Worm (Caenorhabditis elegans) whole organism, early embryonic: ENCODE measurements around the gene C13A2.9.

ENCODE experiments used
- B0310.2 ChIP-seq: sonication (generic microtip); optimal IDR thresholded peaks from 2 replicates; lab custom pipeline; 2016; ENCODE audit warnings: mild to moderate bottlenecking, missing genetic modification characterization, missing compliant biosample characterization
- F13C5.2 ChIP-seq: sonication (generic microtip); optimal IDR thresholded peaks from 2 replicates; lab custom pipeline; 2017; ENCODE audit warnings: mild to moderate bottlenecking, missing genetic modification characterization, inconsistent platforms, missing compliant biosample characterization
- aly-1 ChIP-seq: sonication (generic microtip); optimal IDR thresholded peaks from 2 replicates; lab custom pipeline; 2016; ENCODE audit warnings: missing genetic modification characterization, missing compliant biosample characterization
- ama-1 ChIP-seq: fragments of 150-350 bp; optimal IDR thresholded peaks from 2 replicates; lab custom pipeline; 2014
- ceh-13 ChIP-seq: fragments of 200-800 bp; sonication (Bioruptor generic); optimal IDR thresholded peaks from 2 replicates; lab custom pipeline; 2018; ENCODE audit warnings: mild to moderate bottlenecking, missing genetic modification characterization, missing compliant biosample characterization
- ceh-36 ChIP-seq: sonication (generic microtip); optimal IDR thresholded peaks from 2 replicates; lab custom pipeline; 2016; ENCODE audit warnings: missing genetic modification characterization, inconsistent platforms, missing compliant biosample characterization
- ets-7 ChIP-seq: sonication (generic microtip); optimal IDR thresholded peaks from 2 replicates; lab custom pipeline; 2016; ENCODE audit warnings: missing genotype, missing genetic modification characterization, missing compliant biosample characterization
- flt-1 ChIP-seq: fragments of 200-800 bp; sonication (Bioruptor generic); IDR thresholded peaks from 2 replicates; pipeline ENCODE4 v1.3.6; 2022; ENCODE audit warnings: missing genetic modification characterization, missing compliant biosample characterization
- hmbx-1 ChIP-seq: sonication (generic microtip); optimal IDR thresholded peaks from 2 replicates; lab custom pipeline; 2016; ENCODE audit warnings: mild to moderate bottlenecking, missing genetic modification characterization, missing compliant biosample characterization
- hmg-4 ChIP-seq: fragments of 200-800 bp; sonication (Bioruptor generic); optimal IDR thresholded peaks from 2 replicates; lab custom pipeline; 2018; ENCODE audit warnings: mild to moderate bottlenecking, missing genetic modification characterization, missing compliant biosample characterization
- hnd-1 ChIP-seq: sonication (generic microtip); optimal IDR thresholded peaks from 2 replicates; lab custom pipeline; 2016; ENCODE audit warnings: missing genetic modification characterization, missing compliant biosample characterization
- pes-1 ChIP-seq: fragments of 200-800 bp; sonication (Bioruptor generic); IDR thresholded peaks from 2 replicates; pipeline ENCODE4 v1.3.6; 2022; ENCODE audit warnings: missing genetic modification reagents, missing genetic modification characterization, missing compliant biosample characterization
- scrt-1 ChIP-seq: fragments of 200-800 bp; sonication (Bioruptor generic); IDR thresholded peaks from 2 replicates; pipeline ENCODE4 v1.3.6; 2022; ENCODE audit warnings: missing genetic modification characterization, missing compliant biosample characterization
- sea-1 ChIP-seq: fragments of 200-800 bp; sonication (Bioruptor generic); conservative IDR thresholded peaks from 2 replicates; pipeline ENCODE4 v1.3.6; 2022; ENCODE audit warnings: missing genetic modification characterization, missing compliant biosample characterization
- tbx-11 ChIP-seq: fragments of 200-800 bp; sonication (Bioruptor generic); IDR thresholded peaks from 2 replicates; pipeline ENCODE4 v1.3.6; 2022; ENCODE audit warnings: missing genetic modification characterization, missing compliant biosample characterization
- tbx-37 ChIP-seq: fragments of 200-800 bp; sonication (Bioruptor generic); conservative IDR thresholded peaks from 2 replicates; pipeline ENCODE4 v1.3.6; 2022; ENCODE audit warnings: missing genetic modification reagents, missing genetic modification characterization, missing compliant biosample characterization
- tra-4 ChIP-seq: sonication (generic microtip); optimal IDR thresholded peaks from 2 replicates; lab custom pipeline; 2017; ENCODE audit warnings: missing genetic modification characterization, missing compliant biosample characterization

The C13A2.9 gene

ce11 chrV:7225894-7226293 lies 38.0 kb downstream of the C13A2.9 start:
- peak; percentile 75 for TF ChIP-seq ama-1 (lab: Kevin White, UChicago)
- TF ChIP-seq flt-1: no peak

- TF ChIP-seq pes-1 (no peak), tra-4 (no peak), ama-1 (lab: Kevin White, UChicago) (no peak), ceh-36 (tag; lab: Kevin White, UChicago) (no peak), aly-1 (tag; lab: Kevin White, UChicago) (no peak)
Measured at ce11 chrV:7224947-7225346, 39.0 kb downstream of the C13A2.9 start, which contains the start of gene fkb-3. Gene fkb-3 (plus strand): TSS chrV:7225223.

ce11 chrV:7224353-7224752 lies 39.6 kb downstream of the C13A2.9 start:
- TF ChIP-seq ceh-36 (tag; lab: Kevin White, UChicago) (no peak), hnd-1 (tag; lab: Kevin White, UChicago) (no peak), scrt-1 (GFP tag; lab: Robert Waterston, UW) (no peak), hmg-4 (GFP tag; lab: Kevin White, UChicago) (no peak), ceh-13 (GFP tag; lab: Kevin White, UChicago) (no peak), B0310.2 (no peak), flt-1 (no peak), F13C5.2 (tag; lab: Kevin White, UChicago) (no peak), ama-1 (lab: Kevin White, UChicago) (no peak), hmbx-1 (tag; lab: Kevin White, UChicago) (no peak), tbx-11 (no peak), tbx-37 (GFP tag; lab: Robert Waterston, UW) (no peak), pes-1 (no peak), tra-4 (no peak), ets-7 (tag; lab: Kevin White, UChicago) (no peak), sea-1 (no peak), aly-1 (tag; lab: Kevin White, UChicago) (no peak)

- no peak for TF ChIP-seq tbx-37 (GFP tag; lab: Robert Waterston, UW)
- TF ChIP-seq hmbx-1 (tag; lab: Kevin White, UChicago): no peak
- TF ChIP-seq flt-1: no peak
- no peak for TF ChIP-seq ceh-13 (GFP tag; lab: Kevin White, UChicago)
- TF ChIP-seq pes-1: no peak
- no peak for TF ChIP-seq sea-1
- no peak for TF ChIP-seq F13C5.2 (tag; lab: Kevin White, UChicago)
- no peak for TF ChIP-seq scrt-1 (GFP tag; lab: Robert Waterston, UW)
- no peak for TF ChIP-seq ets-7 (tag; lab: Kevin White, UChicago)
- TF ChIP-seq ceh-36 (tag; lab: Kevin White, UChicago): no peak
- TF ChIP-seq ama-1 (lab: Kevin White, UChicago): no peak
- no peak for TF ChIP-seq B0310.2
- TF ChIP-seq aly-1 (tag; lab: Kevin White, UChicago): no peak
- no peak for TF ChIP-seq tbx-11
- no peak for TF ChIP-seq tra-4
- no peak for TF ChIP-seq hnd-1 (tag; lab: Kevin White, UChicago)
Measured at ce11 chrV:7223941-7224340, 40.0 kb downstream of the C13A2.9 start, which contains the start of gene C13F10.1. Gene C13F10.1 (plus strand): TSS chrV:7224078.

ce11 chrV:7223152-7223551 lies 40.8 kb downstream of the C13A2.9 start, which contains the start of gene C13F10.7:
Gene C13F10.7 (minus strand): TSS chrV:7223252.
- no peak for TF ChIP-seq tbx-37 (GFP tag; lab: Robert Waterston, UW)
- TF ChIP-seq ceh-13 (GFP tag; lab: Kevin White, UChicago): no peak
- TF ChIP-seq aly-1 (tag; lab: Kevin White, UChicago): no peak
- TF ChIP-seq tbx-11: no peak
- TF ChIP-seq hmbx-1 (tag; lab: Kevin White, UChicago): no peak
- TF ChIP-seq ets-7 (tag; lab: Kevin White, UChicago): no peak
- no peak for TF ChIP-seq scrt-1 (GFP tag; lab: Robert Waterston, UW)
- TF ChIP-seq flt-1: no peak
- no peak for TF ChIP-seq pes-1

ce11 chrV:7220973-7221519 lies 42.9 kb downstream of the C13A2.9 start, which contains the start of the genes C13F10.8, C13F10.6 and kxd-1:
Gene C13F10.8 (minus strand): TSS chrV:7221023.
Gene C13F10.6 (minus strand): TSS chrV:7221039.
Gene kxd-1 (plus strand): TSS chrV:7221469.
- no peak for TF ChIP-seq ama-1 (lab: Kevin White, UChicago)
- peak; percentile 4 for TF ChIP-seq hmg-4 (GFP tag; lab: Kevin White, UChicago)
- TF ChIP-seq sea-1: no peak
- no peak for TF ChIP-seq tbx-37 (GFP tag; lab: Robert Waterston, UW)
- TF ChIP-seq hnd-1 (tag; lab: Kevin White, UChicago): no peak

- no peak for TF ChIP-seq tbx-37 (GFP tag; lab: Robert Waterston, UW)
- no peak for TF ChIP-seq ceh-36 (tag; lab: Kevin White, UChicago)
- no peak for TF ChIP-seq scrt-1 (GFP tag; lab: Robert Waterston, UW)
- TF ChIP-seq hmg-4 (GFP tag; lab: Kevin White, UChicago): no peak
- TF ChIP-seq tra-4: no peak
- TF ChIP-seq sea-1: no peak
- TF ChIP-seq pes-1: no peak
- TF ChIP-seq hmbx-1 (tag; lab: Kevin White, UChicago): no peak
- TF ChIP-seq ets-7 (tag; lab: Kevin White, UChicago): no peak
- no peak for TF ChIP-seq ama-1 (lab: Kevin White, UChicago)
- no peak for TF ChIP-seq B0310.2
Measured at ce11 chrV:7218988-7219387, 45.0 kb downstream of the C13A2.9 start, which contains the start of gene C13F10.5. Gene C13F10.5 (minus strand): TSS chrV:7219088.

- no peak for TF ChIP-seq aly-1 (tag; lab: Kevin White, UChicago)
- TF ChIP-seq tbx-37 (GFP tag; lab: Robert Waterston, UW): no peak
- TF ChIP-seq tbx-11: no peak
- no peak for TF ChIP-seq hmbx-1 (tag; lab: Kevin White, UChicago)
- TF ChIP-seq ama-1 (lab: Kevin White, UChicago): no peak
- TF ChIP-seq ceh-13 (GFP tag; lab: Kevin White, UChicago): no peak
- no peak for TF ChIP-seq pes-1
- no peak for TF ChIP-seq flt-1
- TF ChIP-seq B0310.2: no peak
Measured at ce11 chrV:7216016-7216415, 47.9 kb downstream of the C13A2.9 start.
